Worm (Caenorhabditis elegans) whole organism, L4/young adult: ENCODE results near the gene F08F3.8.

Experiments used
- W03F9.2 ChIP-seq: fragments of 150-350 bp; optimal IDR thresholded peaks from 2 replicates; lab custom pipeline; 2014; ENCODE audit warnings: missing biosample characterization, missing genetic modification characterization
- dao-5 ChIP-seq: sonication (generic microtip); optimal IDR thresholded peaks from 2 replicates; lab custom pipeline; 2016; ENCODE audit warnings: missing genotype, missing genetic modification characterization, moderate library complexity, missing compliant biosample characterization
- him-1 ChIP-seq: sonication (generic microtip); optimal IDR thresholded peaks from 2 replicates; lab custom pipeline; 2016; ENCODE audit warnings: missing genotype, missing genetic modification reagents, missing genetic modification characterization, missing compliant biosample characterization

ce11 chrV:5450742-5451141 is 18.3 kb upstream of the F08F3.8 start:
- no peak for TF ChIP-seq W03F9.2 (tag; lab: Kevin White, UChicago)
- TF ChIP-seq him-1 (tag; lab: Kevin White, UChicago): no peak
- no peak for TF ChIP-seq dao-5 (tag; lab: Kevin White, UChicago)
